Worm (Caenorhabditis elegans): ENCODE results near the gene E02H1.5.

DNA sequence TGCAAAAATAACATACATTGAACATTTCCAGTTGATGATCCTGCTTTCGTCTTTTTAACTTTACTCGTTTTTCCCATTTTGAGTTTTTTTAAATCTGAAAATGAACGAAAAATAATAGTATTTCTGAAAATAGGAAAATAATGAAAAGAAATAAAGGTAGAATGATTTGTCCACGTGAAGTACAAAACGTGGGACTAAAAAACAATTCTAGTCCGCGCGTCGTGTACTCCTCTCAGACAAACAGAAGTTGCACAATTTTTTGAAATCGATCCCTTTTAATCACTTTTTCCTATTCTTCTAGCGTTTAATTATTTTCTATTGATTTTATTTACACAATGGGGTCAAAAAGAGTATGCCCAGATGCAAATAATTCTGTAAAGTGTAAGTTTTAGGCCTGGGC lies 4.0 kb upstream of the E02H1.5 start, which contains the start of the genes E02H1.1 and tag-124:
- TF ChIP-seq lin-13 (GFP tag; optimal IDR thresholded peaks at IDR 0.05) (no peak), ama-1 (optimal IDR thresholded peaks at IDR 0.05) (no peak), nhr-111 (GFP tag; optimal IDR thresholded peaks at IDR 0.05) (no peak), unc-39 (tag; optimal IDR thresholded peaks at IDR 0.05) (no peak), mdl-1 (tag; optimal IDR thresholded peaks at IDR 0.05) (no peak), nhr-237 (tag; optimal IDR thresholded peaks at IDR 0.05) (no peak)

All from whole organism, L4 larva.